Fruit fly (Drosophila melanogaster) whole organism, embryonic: ENCODE measurements around the gene sdt.

Experiments
- Adf1 ChIP-seq: fragments of 200-800 bp; sonication (Bioruptor generic); IDR thresholded peaks from 2 replicates; pipeline ENCODE4 v1.3.6; 2022; ENCODE audit warnings: missing biosample characterization, missing genetic modification characterization
- CG10431 ChIP-seq: fragments of 200-800 bp; sonication (Bioruptor generic); optimal IDR thresholded peaks from 3 replicates; lab custom pipeline; 2018; ENCODE audit warnings: missing biosample characterization, mild to moderate bottlenecking, missing genetic modification characterization
- CG11085 ChIP-seq: fragments of 200-800 bp; sonication (Bioruptor generic); IDR thresholded peaks from 2 replicates; pipeline ENCODE4 v1.3.6; 2022; ENCODE audit warnings: missing biosample characterization, missing genetic modification characterization
- CG11723 ChIP-seq: fragments of 200-800 bp; sonication (Bioruptor generic); optimal IDR thresholded peaks from 2 replicates; lab custom pipeline; 2017; ENCODE audit warnings: missing biosample characterization, mild to moderate bottlenecking, missing genetic modification characterization
- CG12219 ChIP-seq: fragments of 200-800 bp; sonication (Bioruptor generic); optimal IDR thresholded peaks from 3 replicates; lab custom pipeline; 2018; ENCODE audit warnings: missing biosample characterization, mild to moderate bottlenecking, missing genetic modification characterization
- CG12659 ChIP-seq: fragments of 200-800 bp; sonication (Bioruptor generic); optimal IDR thresholded peaks from 3 replicates; lab custom pipeline; 2017; ENCODE audit warnings: mild to moderate bottlenecking, missing biosample characterization, missing genetic modification reagents, missing genetic modification characterization
- CG14050 ChIP-seq: fragments of 200-800 bp; sonication (Bioruptor generic); IDR thresholded peaks from 3 replicates; pipeline ENCODE4 v1.3.6; 2022; ENCODE audit warnings: missing biosample characterization, missing genetic modification characterization
- CG15601 ChIP-seq: fragments of 200-800 bp; sonication (Bioruptor generic); optimal IDR thresholded peaks from 3 replicates; lab custom pipeline; 2019; ENCODE audit warnings: missing biosample characterization, mild to moderate bottlenecking, missing genetic modification characterization, moderate library complexity
- CG15696 ChIP-seq: fragments of 200-800 bp; sonication (Bioruptor generic); optimal IDR thresholded peaks from 2 replicates; lab custom pipeline; 2019; ENCODE audit warnings: missing biosample characterization, mild to moderate bottlenecking, missing genetic modification characterization, moderate library complexity
- CG16863 ChIP-seq: fragments of 200-800 bp; sonication (Bioruptor generic); optimal IDR thresholded peaks from 3 replicates; lab custom pipeline; 2016; ENCODE audit warnings: missing biosample characterization, missing genetic modification characterization
- CG17186 ChIP-seq: fragments of 200-800 bp; sonication (Bioruptor generic); optimal IDR thresholded peaks from 3 replicates; lab custom pipeline; 2017; ENCODE audit warnings: missing biosample characterization, missing genetic modification reagents, missing genetic modification characterization
- CG17328 ChIP-seq: fragments of 200-800 bp; sonication (Bioruptor generic); IDR thresholded peaks from 2 replicates; pipeline ENCODE4 v1.3.6; 2022; ENCODE audit warnings: missing biosample characterization, missing genetic modification characterization
- CG17802 ChIP-seq: fragments of 200-800 bp; sonication (Bioruptor generic); optimal IDR thresholded peaks from 2 replicates; lab custom pipeline; 2018; ENCODE audit warnings: missing biosample characterization, mild to moderate bottlenecking, missing genetic modification characterization, moderate library complexity
- CG2116 ChIP-seq: fragments of 200-800 bp; sonication (Bioruptor generic); optimal IDR thresholded peaks from 3 replicates; lab custom pipeline; 2018; ENCODE audit warnings: missing biosample characterization, mild to moderate bottlenecking, missing genetic modification characterization
- CG2120 ChIP-seq: fragments of 200-800 bp; sonication (Bioruptor generic); optimal IDR thresholded peaks from 3 replicates; lab custom pipeline; 2016; ENCODE audit warnings: missing biosample characterization, missing genetic modification characterization
- CG2678 ChIP-seq: fragments of 200-800 bp; sonication (Bioruptor generic); optimal IDR thresholded peaks from 3 replicates; lab custom pipeline; 2019; ENCODE audit warnings: missing biosample characterization, mild to moderate bottlenecking, missing genetic modification characterization, moderate library complexity
- CG2712 ChIP-seq: fragments of 200-800 bp; optimal IDR thresholded peaks from 3 replicates; lab custom pipeline; 2019; ENCODE audit warnings: missing biosample characterization, mild to moderate bottlenecking, missing genetic modification characterization, moderate library complexity
- CG30020 ChIP-seq: fragments of 200-800 bp; optimal IDR thresholded peaks from 2 replicates; lab custom pipeline; 2019; ENCODE audit warnings: missing biosample characterization, mild to moderate bottlenecking, missing genetic modification characterization, moderate library complexity
- CG3163 ChIP-seq: fragments of 200-800 bp; sonication (Bioruptor generic); optimal IDR thresholded peaks from 3 replicates; lab custom pipeline; 2016; ENCODE audit warnings: missing biosample characterization, missing genetic modification characterization
- CG32532 ChIP-seq: fragments of 200-800 bp; sonication (Bioruptor generic); IDR thresholded peaks from 2 replicates; pipeline ENCODE4 v1.3.6; 2022; ENCODE audit warnings: missing biosample characterization, missing genetic modification characterization
- CG5245 ChIP-seq: fragments of 200-800 bp; sonication (Bioruptor generic); optimal IDR thresholded peaks from 3 replicates; lab custom pipeline; 2016; ENCODE audit warnings: missing biosample characterization, missing genetic modification characterization
- CG8924 ChIP-seq: fragments of 200-800 bp; optimal IDR thresholded peaks from 3 replicates; lab custom pipeline; 2019; ENCODE audit warnings: missing biosample characterization, mild to moderate bottlenecking, missing genetic modification characterization, moderate library complexity
- CG9215 ChIP-seq: fragments of 200-800 bp; sonication (Bioruptor generic); IDR thresholded peaks from 2 replicates; pipeline ENCODE4 v1.3.6; 2022; ENCODE audit warnings: missing biosample characterization, missing genetic modification characterization
- CkIIα-i1 ChIP-seq: fragments of 200-800 bp; sonication (Bioruptor generic); IDR thresholded peaks from 2 replicates; pipeline ENCODE4 v1.3.6; 2022; ENCODE audit warnings: missing biosample characterization, missing genetic modification characterization
- Ets97D ChIP-seq: fragments of 200-800 bp; sonication (Bioruptor generic); optimal IDR thresholded peaks from 3 replicates; lab custom pipeline; 2016; ENCODE audit warnings: missing biosample characterization, missing genetic modification characterization
- H15 ChIP-seq: fragments of 200-800 bp; sonication (Bioruptor generic); IDR thresholded peaks from 3 replicates; pipeline ENCODE4 v1.3.6; 2022; ENCODE audit warnings: missing biosample characterization, missing genetic modification characterization
- HLHmδ ChIP-seq: fragments of 200-800 bp; sonication (Bioruptor generic); optimal IDR thresholded peaks from 2 replicates; lab custom pipeline; 2018; ENCODE audit warnings: missing biosample characterization, mild to moderate bottlenecking, missing genetic modification characterization, moderate library complexity
- NC2β ChIP-seq: fragments of 200-800 bp; sonication (Bioruptor generic); optimal IDR thresholded peaks from 2 replicates; lab custom pipeline; 2016; ENCODE audit warnings: missing biosample characterization, missing genetic modification characterization
- NfI ChIP-seq: fragments of 200-800 bp; sonication (Bioruptor generic); optimal IDR thresholded peaks from 3 replicates; lab custom pipeline; 2018; ENCODE audit warnings: missing biosample characterization, mild to moderate bottlenecking, missing genetic modification characterization, moderate library complexity
- Ssrp ChIP-seq: fragments of 200-800 bp; sonication (Bioruptor generic); optimal IDR thresholded peaks from 2 replicates; lab custom pipeline; 2018; ENCODE audit warnings: missing biosample characterization, mild to moderate bottlenecking, missing genetic modification characterization, moderate library complexity
- Usf ChIP-seq: fragments of 200-800 bp; sonication (Bioruptor generic); optimal IDR thresholded peaks from 2 replicates; lab custom pipeline; 2017; ENCODE audit warnings: missing genotype, missing biosample characterization, missing genetic modification characterization
- ase ChIP-seq: fragments of 200-800 bp; sonication (Bioruptor generic); IDR thresholded peaks from 3 replicates; pipeline ENCODE4 v1.3.6; 2022; ENCODE audit warnings: missing biosample characterization, missing genetic modification characterization
- cad ChIP-seq: fragments of >200 bp; optimal IDR thresholded peaks from 2 replicates; lab custom pipeline; 2017; ENCODE audit warnings: missing biosample characterization, missing genetic modification characterization
- corto ChIP-seq: fragments of 200-800 bp; sonication (Bioruptor generic); optimal IDR thresholded peaks from 2 replicates; lab custom pipeline; 2016; ENCODE audit warnings: missing biosample characterization, mild to moderate bottlenecking, missing genetic modification characterization, moderate library complexity
- croc ChIP-seq: fragments of 200-800 bp; sonication (Bioruptor generic); conservative IDR thresholded peaks from 3 replicates; pipeline ENCODE4 v1.3.6; 2022; ENCODE audit warnings: missing biosample characterization, missing genetic modification characterization
- eve ChIP-seq, 2 experiments: fragments of >200 bp; optimal IDR thresholded peaks; 2 replicates each; lab custom pipeline; 2017; ENCODE audit warnings: missing biosample characterization in 2 of 2, missing genetic modification characterization in 2 of 2
- fd3F ChIP-seq: fragments of 200-800 bp; sonication (Bioruptor generic); optimal IDR thresholded peaks from 2 replicates; lab custom pipeline; 2018; ENCODE audit warnings: missing biosample characterization, mild to moderate bottlenecking, missing genetic modification characterization, moderate library complexity
- h ChIP-seq: fragments of >200 bp; optimal IDR thresholded peaks from 2 replicates; lab custom pipeline; 2017
- ham ChIP-seq: fragments of 200-800 bp; sonication (Bioruptor generic); IDR thresholded peaks from 2 replicates; pipeline ENCODE4 v1.3.6; 2022; ENCODE audit warnings: missing biosample characterization, missing genetic modification characterization
- hbn ChIP-seq: fragments of 200-800 bp; sonication (Bioruptor generic); IDR thresholded peaks from 2 replicates; pipeline ENCODE4 v1.3.6; 2022; ENCODE audit warnings: missing biosample characterization, missing genetic modification characterization; ENCODE audit not compliant: partially characterized antibody
- hkb ChIP-seq, 2 experiments: fragments of 200-800 bp in 1 of 2; fragments of >200 bp in 1 of 2; sonication (Bioruptor generic) in 1 of 2; IDR thresholded peaks in 1 of 2; optimal IDR thresholded peaks in 1 of 2; 2 replicates each; pipeline versions ENCODE4 v1.3.6 to Lab custom; 2017 to 2022; ENCODE audit warnings: missing biosample characterization in 1 of 2, missing genetic modification characterization in 1 of 2
- insv ChIP-seq, 2 experiments: fragments of 200-800 bp; sonication (Bioruptor generic); optimal IDR thresholded peaks; 3 replicates each; lab custom pipeline; 2016 to 2018; ENCODE audit warnings: missing biosample characterization in 2 of 2, missing genetic modification characterization in 2 of 2
- nmo ChIP-seq: fragments of 200-800 bp; sonication (Bioruptor generic); optimal IDR thresholded peaks from 2 replicates; lab custom pipeline; 2018; ENCODE audit warnings: missing biosample characterization, mild to moderate bottlenecking, missing genetic modification characterization, moderate library complexity
- psq ChIP-seq: fragments of 200-800 bp; sonication (Bioruptor generic); optimal IDR thresholded peaks from 2 replicates; lab custom pipeline; 2017; ENCODE audit warnings: missing biosample characterization, missing genetic modification characterization
- scrt ChIP-seq: fragments of 200-800 bp; sonication (Bioruptor generic); optimal IDR thresholded peaks from 2 replicates; lab custom pipeline; 2018; ENCODE audit warnings: missing biosample characterization, mild to moderate bottlenecking, missing genetic modification characterization, moderate library complexity
- sens-2 ChIP-seq: fragments of 200-800 bp; sonication (Bioruptor generic); IDR thresholded peaks from 2 replicates; pipeline ENCODE4 v1.3.6; 2022; ENCODE audit warnings: missing biosample characterization, missing genetic modification characterization
- sqz ChIP-seq: fragments of 200-800 bp; sonication (Bioruptor generic); optimal IDR thresholded peaks from 3 replicates; lab custom pipeline; 2018; ENCODE audit warnings: missing biosample characterization, mild to moderate bottlenecking, missing genetic modification characterization
- tio ChIP-seq: fragments of 200-800 bp; sonication (Bioruptor generic); optimal IDR thresholded peaks from 2 replicates; lab custom pipeline; 2017; ENCODE audit warnings: missing biosample characterization, missing genetic modification characterization, inconsistent platforms
- unpg ChIP-seq: fragments of 200-800 bp; sonication (Bioruptor generic); optimal IDR thresholded peaks from 3 replicates; lab custom pipeline; 2018; ENCODE audit warnings: missing biosample characterization, mild to moderate bottlenecking, missing genetic modification characterization, moderate library complexity
- zen2 ChIP-seq: fragments of 200-800 bp; sonication (Bioruptor generic); IDR thresholded peaks from 3 replicates; pipeline ENCODE4 v1.3.6; 2022; ENCODE audit warnings: missing biosample characterization, missing genetic modification characterization; ENCODE audit not compliant: partially characterized antibody

The sdt gene

dm6 chrX:8271363-8272061 is 93.2 kb downstream of the sdt start, which contains the start of gene Corp (continued):
- TF ChIP-seq NfI (GFP tag; lab: Kevin White, UChicago) (peak; percentile 11), sqz (peak; percentile 78), nmo (GFP tag; lab: Kevin White, UChicago) (no peak), CG3163 (GFP tag; lab: Kevin White, UChicago) (no peak), ase (GFP tag; lab: Robert Waterston, UW) (no peak), CG2712 (tag; lab: Kevin White, UChicago) (peak; percentile 67), h (lab: Kevin White, UChicago) (no peak), CG11723 (GFP tag; lab: Kevin White, UChicago) (no peak), CG32532 (GFP tag; lab: Robert Waterston, UW) (no peak), CG8924 (tag; lab: Kevin White, UChicago) (peak; percentile 55), CG12219 (no peak), hkb (optimal IDR thresholded peaks at IDR 0.05; lab: Kevin White, UChicago) (no peak), hkb (GFP tag; IDR thresholded peaks at IDR 0.05; lab: Robert Waterston, UW) (peak; percentile 62), corto (GFP tag; lab: Kevin White, UChicago) (no peak), hbn (GFP tag; lab: Robert Waterston, UW) (no peak), ham (GFP tag; lab: Robert Waterston, UW) (no peak), NC2β (no peak), CG17328 (GFP tag; lab: Robert Waterston, UW) (peak; percentile 48), CG5245 (no peak), CG30020 (tag; lab: Kevin White, UChicago) (no peak), CG16863 (GFP tag; lab: Kevin White, UChicago) (no peak), eve (GFP tag; optimal IDR thresholded peaks at IDR 0.05; lab: Kevin White, UChicago) (no peak), psq (GFP tag; lab: Kevin White, UChicago) (no peak), zen2 (GFP tag; lab: Robert Waterston, UW) (no peak), scrt (GFP tag; lab: Kevin White, UChicago) (no peak), CG2678 (peak; percentile 42), unpg (GFP tag; lab: Kevin White, UChicago) (peak; percentile 62), cad (GFP tag; lab: Kevin White, UChicago) (no peak), croc (no peak), Ets97D (GFP tag; lab: Kevin White, UChicago) (no peak), Usf (GFP tag; lab: Kevin White, UChicago) (no peak), CG15696 (tag; lab: Kevin White, UChicago) (no peak), CG17186 (GFP tag; lab: Kevin White, UChicago) (no peak), Ssrp (no peak), Adf1 (GFP tag; lab: Robert Waterston, UW) (no peak), tio (GFP tag; lab: Kevin White, UChicago) (no peak), CG12659 (GFP tag; lab: Kevin White, UChicago) (peak; percentile 31), CG11085 (no peak), CG2120 (GFP tag; lab: Kevin White, UChicago) (no peak), H15 (GFP tag; lab: Robert Waterston, UW) (no peak), fd3F (peak; percentile 7), CG15601 (tag; lab: Kevin White, UChicago) (peak; percentile 68), CG14050 (no peak), CG17802 (tag; lab: Kevin White, UChicago) (no peak), CG9215 (GFP tag; lab: Robert Waterston, UW) (no peak), insv (GFP tag; optimal IDR thresholded peaks at IDR 0.05; lab: Kevin White, UChicago) (peak in 1 of 2 experiments; percentile 50), CkIIα-i1 (GFP tag; lab: Robert Waterston, UW) (no peak), CG2116 (GFP tag; lab: Kevin White, UChicago) (no peak), HLHmδ (GFP tag; lab: Kevin White, UChicago) (peak; percentile 22), CG10431 (GFP tag; lab: Kevin White, UChicago) (no peak), sens-2 (GFP tag; lab: Robert Waterston, UW) (no peak)
